Worm (Caenorhabditis elegans) whole organism, L4/young adult: ENCODE measurements around the gene morc-1.

Experiments used
- W03F9.2 ChIP-seq: fragments of 150-350 bp; optimal IDR thresholded peaks from 2 replicates; lab custom pipeline; 2014; ENCODE audit warnings: missing biosample characterization, missing genetic modification characterization
- dao-5 ChIP-seq: sonication (generic microtip); optimal IDR thresholded peaks from 2 replicates; lab custom pipeline; 2016; ENCODE audit warnings: missing genotype, missing genetic modification characterization, moderate library complexity, missing compliant biosample characterization
- him-1 ChIP-seq: sonication (generic microtip); optimal IDR thresholded peaks from 2 replicates; lab custom pipeline; 2016; ENCODE audit warnings: missing genotype, missing genetic modification reagents, missing genetic modification characterization, missing compliant biosample characterization

DNA sequence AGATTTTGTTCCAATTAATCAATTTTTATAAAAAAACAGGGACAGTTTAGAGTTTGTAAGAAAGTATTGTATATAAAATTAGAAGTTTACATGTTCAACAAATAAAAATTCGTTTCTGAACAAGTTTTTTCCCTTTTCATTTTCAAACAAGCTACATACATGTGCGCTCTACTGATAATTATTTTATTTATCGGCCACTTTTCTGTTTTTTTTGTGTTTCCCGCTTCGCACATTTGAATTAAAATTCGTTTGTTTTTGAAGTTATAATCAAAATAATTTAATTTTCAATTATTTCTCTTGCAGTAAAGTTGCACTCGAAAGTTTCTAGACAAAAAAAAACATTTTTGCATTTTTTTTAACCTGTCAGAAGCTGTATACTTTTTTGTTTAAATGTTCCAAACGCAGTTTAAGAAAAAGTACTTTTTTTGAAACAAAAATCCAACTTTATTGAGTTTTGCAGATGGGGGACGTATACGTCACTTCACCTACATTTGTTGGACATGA, 16.0 kb downstream of the morc-1 start, which contains the start of gene hira-1:
- TF ChIP-seq him-1 (tag; lab: Kevin White, UChicago) (no peak), W03F9.2 (tag; lab: Kevin White, UChicago) (peak; percentile 45), dao-5 (tag; lab: Kevin White, UChicago) (no peak)
